Worm (Caenorhabditis elegans) whole organism, L4/young adult: ENCODE data around the gene drap-1.

Experiments
- dao-5 ChIP-seq: sonication (generic microtip); optimal IDR thresholded peaks from 2 replicates; lab custom pipeline; 2016; ENCODE audit warnings: missing genotype, missing genetic modification characterization, moderate library complexity, missing compliant biosample characterization
- him-1 ChIP-seq: sonication (generic microtip); optimal IDR thresholded peaks from 2 replicates; lab custom pipeline; 2016; ENCODE audit warnings: missing genotype, missing genetic modification reagents, missing genetic modification characterization, missing compliant biosample characterization

- no peak for TF ChIP-seq him-1 (tag; lab: Kevin White, UChicago)
- no peak for TF ChIP-seq dao-5 (tag; lab: Kevin White, UChicago)
Observed at ce11 chrV:9680260-9680659, 49.6 kb upstream of the drap-1 start.
